Worm (Caenorhabditis elegans): ENCODE measurements around the gene clec-68.

DNA sequence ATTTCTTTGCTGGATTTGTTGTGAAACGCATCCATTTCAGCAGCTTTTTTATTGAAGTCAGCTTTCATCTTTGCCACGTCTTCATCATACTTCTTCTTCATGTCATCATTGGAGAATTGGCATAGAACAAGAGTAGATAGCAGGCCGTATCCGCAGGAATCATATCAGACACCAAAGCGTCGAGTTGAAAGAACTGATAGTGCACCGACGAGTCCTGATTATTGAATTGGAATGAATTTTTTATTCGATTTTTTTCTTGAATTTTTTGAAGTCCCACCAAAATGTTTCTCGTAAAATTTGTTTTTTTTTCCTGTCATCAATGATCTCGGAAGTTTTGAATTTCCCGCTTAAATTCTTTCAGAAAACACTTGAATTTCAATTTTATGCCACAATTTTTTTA, 19.8 kb upstream of the clec-68 start, which contains the start of gene F56D6.11:
- TF ChIP-seq scrt-1 (GFP tag; IDR thresholded peaks at IDR 0.05) (no peak), tbx-37 (GFP tag; conservative IDR thresholded peaks at IDR 0.05) (no peak), tbx-11 (GFP tag; IDR thresholded peaks at IDR 0.05) (no peak), ama-1 (optimal IDR thresholded peaks at IDR 0.05) (no peak), hmg-4 (GFP tag; optimal IDR thresholded peaks at IDR 0.05) (no peak), F13C5.2 (tag; optimal IDR thresholded peaks at IDR 0.05) (no peak), ets-7 (tag; optimal IDR thresholded peaks at IDR 0.05) (no peak), tra-4 (tag; optimal IDR thresholded peaks at IDR 0.05) (no peak), flt-1 (GFP tag; IDR thresholded peaks at IDR 0.05) (no peak), B0310.2 (tag; optimal IDR thresholded peaks at IDR 0.05) (no peak)

All from whole organism, early embryonic.